Fruit fly (Drosophila melanogaster) whole organism, prepupa: Measurements from ENCODE around the gene CG5162.

Experiments used
- CG10669 ChIP-seq: fragments of 200-800 bp; sonication (Bioruptor generic); optimal IDR thresholded peaks from 3 replicates; lab custom pipeline; 2018; ENCODE audit warnings: missing biosample characterization, mild to moderate bottlenecking, missing genetic modification characterization, moderate library complexity
- CG11294 ChIP-seq: fragments of 200-800 bp; sonication (Bioruptor generic); IDR thresholded peaks from 2 replicates; pipeline ENCODE4 v1.3.6; 2022; ENCODE audit warnings: missing biosample characterization, missing genetic modification characterization
- CG11762 ChIP-seq: fragments of 200-800 bp; sonication (Bioruptor generic); optimal IDR thresholded peaks from 3 replicates; lab custom pipeline; 2016; ENCODE audit warnings: missing biosample characterization, missing genetic modification characterization; ENCODE audit not compliant: insufficient read depth
- CG1621 ChIP-seq: fragments of 200-800 bp; sonication (Bioruptor generic); optimal IDR thresholded peaks from 3 replicates; lab custom pipeline; 2018; ENCODE audit warnings: missing biosample characterization, mild to moderate bottlenecking, missing genetic modification characterization
- CG31627 ChIP-seq: fragments of 200-800 bp; sonication (Bioruptor generic); optimal IDR thresholded peaks from 3 replicates; lab custom pipeline; 2016; ENCODE audit warnings: missing biosample characterization, missing genetic modification characterization
- CG32006 ChIP-seq: fragments of 200-800 bp; sonication (Bioruptor generic); optimal IDR thresholded peaks from 3 replicates; lab custom pipeline; 2017; ENCODE audit warnings: missing biosample characterization, mild to moderate bottlenecking, missing genetic modification characterization
- CG34406 ChIP-seq: fragments of 200-800 bp; sonication (Bioruptor generic); optimal IDR thresholded peaks from 3 replicates; lab custom pipeline; 2016; ENCODE audit warnings: missing biosample characterization, missing genetic modification characterization
- CG3919 ChIP-seq: fragments of 200-800 bp; sonication (Bioruptor generic); optimal IDR thresholded peaks from 3 replicates; lab custom pipeline; 2016; ENCODE audit warnings: missing biosample characterization, missing genetic modification characterization
- CG4318 ChIP-seq: fragments of 200-800 bp; sonication (Bioruptor generic); optimal IDR thresholded peaks from 3 replicates; lab custom pipeline; 2017; ENCODE audit warnings: missing biosample characterization, mild to moderate bottlenecking, missing genetic modification characterization
- CG6163 ChIP-seq: fragments of 200-800 bp; sonication (Bioruptor generic); IDR thresholded peaks from 3 replicates; pipeline ENCODE4 v1.3.6; 2022; ENCODE audit warnings: missing biosample characterization, missing genetic modification characterization
- CG6276 ChIP-seq: fragments of 200-800 bp; sonication (Bioruptor generic); optimal IDR thresholded peaks from 2 replicates; lab custom pipeline; 2017; ENCODE audit warnings: missing biosample characterization, mild to moderate bottlenecking, missing genetic modification characterization
- CG6792 ChIP-seq: fragments of 200-800 bp; sonication (Bioruptor generic); optimal IDR thresholded peaks from 3 replicates; lab custom pipeline; 2016; ENCODE audit warnings: missing biosample characterization, missing genetic modification characterization
- CG6808 ChIP-seq: fragments of 200-800 bp; sonication (Bioruptor generic); optimal IDR thresholded peaks from 3 replicates; lab custom pipeline; 2017; ENCODE audit warnings: missing biosample characterization, missing genetic modification characterization, mild to moderate bottlenecking, moderate library complexity, missing genetic modification reagents
- CG6854 ChIP-seq: fragments of 200-800 bp; sonication (Bioruptor generic); optimal IDR thresholded peaks from 2 replicates; lab custom pipeline; 2017; ENCODE audit warnings: missing biosample characterization, mild to moderate bottlenecking, missing genetic modification characterization
- CG7368 ChIP-seq: fragments of 200-800 bp; sonication (Bioruptor generic); optimal IDR thresholded peaks from 3 replicates; lab custom pipeline; 2016; ENCODE audit warnings: missing biosample characterization, missing genetic modification characterization
- CG8119 ChIP-seq: fragments of 200-800 bp; sonication (Bioruptor generic); IDR thresholded peaks from 3 replicates; pipeline ENCODE4 v1.3.6; 2022; ENCODE audit warnings: missing biosample characterization, missing genetic modification characterization
- CG8319 ChIP-seq: fragments of 200-800 bp; sonication (Bioruptor generic); optimal IDR thresholded peaks from 3 replicates; lab custom pipeline; 2016; ENCODE audit warnings: missing biosample characterization, missing genetic modification characterization
- CG8632 ChIP-seq: fragments of 200-800 bp; sonication (Bioruptor generic); optimal IDR thresholded peaks from 3 replicates; lab custom pipeline; 2016; ENCODE audit warnings: missing biosample characterization, missing genetic modification characterization
- CG9139 ChIP-seq: fragments of 200-800 bp; sonication (Bioruptor generic); optimal IDR thresholded peaks from 3 replicates; lab custom pipeline; 2017; ENCODE audit warnings: missing biosample characterization, mild to moderate bottlenecking, missing genetic modification characterization
- Eip75B ChIP-seq: fragments of 200-800 bp; sonication (Bioruptor generic); optimal IDR thresholded peaks from 3 replicates; lab custom pipeline; 2016; ENCODE audit warnings: missing biosample characterization, missing genetic modification characterization
- Eip78C ChIP-seq: fragments of 200-800 bp; sonication (Bioruptor generic); peaks from one replicate; lab custom pipeline; 2016; ENCODE audit warnings: missing biosample characterization, missing genetic modification characterization
- Eip93F ChIP-seq: fragments of 200-800 bp; sonication (Bioruptor generic); optimal IDR thresholded peaks from 2 replicates; lab custom pipeline; 2016; ENCODE audit warnings: missing biosample characterization, mild to moderate bottlenecking, missing genetic modification characterization
- Ets21C ChIP-seq: fragments of 200-800 bp; sonication (Bioruptor generic); optimal IDR thresholded peaks from 3 replicates; lab custom pipeline; 2016; ENCODE audit warnings: missing biosample characterization, missing genetic modification characterization
- Hr38 ChIP-seq: sonication (Bioruptor generic); optimal IDR thresholded peaks from 2 replicates; lab custom pipeline; 2016; ENCODE audit warnings: missing biosample characterization, missing genetic modification characterization
- Hr39 ChIP-seq: fragments of 200-800 bp; sonication (Bioruptor generic); optimal IDR thresholded peaks from 2 replicates; lab custom pipeline; 2016; ENCODE audit warnings: missing biosample characterization, missing genetic modification characterization
- Hr4 ChIP-seq: fragments of 200-800 bp; sonication (Bioruptor generic); optimal IDR thresholded peaks from 3 replicates; lab custom pipeline; 2016; ENCODE audit warnings: missing biosample characterization, missing genetic modification characterization
- Met ChIP-seq: fragments of 200-800 bp; sonication (Bioruptor generic); optimal IDR thresholded peaks from 3 replicates; lab custom pipeline; 2016; ENCODE audit warnings: missing biosample characterization, missing genetic modification characterization
- Sox102F ChIP-seq: fragments of 200-800 bp; sonication (Bioruptor generic); optimal IDR thresholded peaks from 2 replicates; lab custom pipeline; 2016; ENCODE audit warnings: missing biosample characterization, mild to moderate bottlenecking, missing genetic modification characterization
- Sox14 ChIP-seq: fragments of 200-800 bp; sonication (Bioruptor generic); optimal IDR thresholded peaks from 3 replicates; lab custom pipeline; 2016; ENCODE audit warnings: missing biosample characterization, missing genetic modification characterization
- Sox15 ChIP-seq: fragments of 200-800 bp; sonication (Bioruptor generic); optimal IDR thresholded peaks from 3 replicates; lab custom pipeline; 2016; ENCODE audit warnings: missing biosample characterization, missing genetic modification characterization
- achi ChIP-seq: fragments of 200-800 bp; sonication (Bioruptor generic); optimal IDR thresholded peaks from 3 replicates; lab custom pipeline; 2016; ENCODE audit warnings: missing biosample characterization, missing genetic modification characterization
- acj6 ChIP-seq: fragments of 200-800 bp; sonication (Bioruptor generic); optimal IDR thresholded peaks from 3 replicates; lab custom pipeline; 2016; ENCODE audit warnings: missing biosample characterization, missing genetic modification characterization
- dac ChIP-seq: fragments of 200-800 bp; sonication (Bioruptor generic); optimal IDR thresholded peaks from 2 replicates; lab custom pipeline; 2017; ENCODE audit warnings: missing biosample characterization, mild to moderate bottlenecking, missing genetic modification characterization
- esn ChIP-seq: fragments of 200-800 bp; sonication (Bioruptor generic); optimal IDR thresholded peaks from 2 replicates; lab custom pipeline; 2016; ENCODE audit warnings: missing biosample characterization, mild to moderate bottlenecking, missing genetic modification characterization, moderate library complexity
- fd59A ChIP-seq: fragments of 200-800 bp; sonication (Bioruptor generic); optimal IDR thresholded peaks from 2 replicates; lab custom pipeline; 2017; ENCODE audit warnings: missing biosample characterization, mild to moderate bottlenecking, missing genetic modification characterization, missing genetic modification reagents
- fd85E ChIP-seq: fragments of 200-800 bp; sonication (Bioruptor generic); optimal IDR thresholded peaks from 3 replicates; lab custom pipeline; 2016; ENCODE audit warnings: missing biosample characterization, missing genetic modification characterization
- fkh ChIP-seq: fragments of 200-800 bp; sonication (Bioruptor generic); optimal IDR thresholded peaks from 3 replicates; lab custom pipeline; 2017; ENCODE audit warnings: missing biosample characterization, mild to moderate bottlenecking, missing genetic modification characterization, moderate library complexity
- lz ChIP-seq: fragments of 200-800 bp; sonication (Bioruptor generic); optimal IDR thresholded peaks from 3 replicates; lab custom pipeline; 2016; ENCODE audit warnings: missing biosample characterization, missing genetic modification characterization
- net ChIP-seq: fragments of 200-800 bp; sonication (Bioruptor generic); optimal IDR thresholded peaks from 3 replicates; lab custom pipeline; 2016; ENCODE audit warnings: missing biosample characterization, missing genetic modification characterization
- pdm3 ChIP-seq: fragments of 200-800 bp; sonication (Bioruptor generic); optimal IDR thresholded peaks from 3 replicates; lab custom pipeline; 2016; ENCODE audit warnings: missing biosample characterization, missing genetic modification characterization
- salr ChIP-seq, 2 experiments: fragments of 200-800 bp; sonication (Bioruptor generic); optimal IDR thresholded peaks; 3 replicates each; lab custom pipeline; 2016 to 2018; ENCODE audit warnings: missing biosample characterization in 2 of 2, missing genetic modification characterization in 2 of 2, mild to moderate bottlenecking in 1 of 2
- spab ChIP-seq: fragments of 200-800 bp; sonication (Bioruptor generic); optimal IDR thresholded peaks from 2 replicates; lab custom pipeline; 2017; ENCODE audit warnings: missing biosample characterization, mild to moderate bottlenecking, missing genetic modification characterization, missing genetic modification reagents
- ss ChIP-seq, 2 experiments: fragments of 200-800 bp; sonication (Bioruptor generic); optimal IDR thresholded peaks; 2 replicates in 1 of 2; 3 replicates in 1 of 2; lab custom pipeline; 2017 to 2018; ENCODE audit warnings: mild to moderate bottlenecking in 2 of 2, missing biosample characterization in 2 of 2, missing genetic modification characterization in 2 of 2, moderate library complexity in 1 of 2

Gene CG5162

DNA sequence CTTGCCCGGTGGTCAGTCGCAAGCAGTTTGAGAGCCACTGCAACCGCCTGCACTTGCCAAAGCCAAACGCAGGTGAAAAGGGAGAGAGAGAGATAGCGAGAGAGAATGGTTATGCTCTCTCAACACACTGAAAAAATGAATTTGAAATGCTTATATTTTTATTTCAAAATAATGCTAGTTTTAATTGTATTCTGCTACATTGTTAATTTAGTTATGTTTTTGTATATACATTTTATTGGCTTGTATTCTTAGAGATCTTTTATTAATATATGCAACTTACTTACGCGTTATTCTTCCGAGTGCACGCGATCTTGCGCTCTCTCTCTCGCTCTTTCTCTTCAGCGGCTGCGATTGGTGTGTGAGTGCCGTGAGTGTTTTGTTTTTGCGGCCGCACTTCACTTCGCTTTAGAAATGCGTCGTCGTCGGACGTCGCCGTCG lies 36.6 kb upstream of the CG5162 start (continued):
- TF ChIP-seq CG10669 (peak; percentile 97), esn (GFP tag; lab: Kevin White, UChicago) (peak; percentile 13), pdm3 (GFP tag; lab: Kevin White, UChicago) (peak; percentile 27), CG3919 (peak; percentile 98), CG7368 (GFP tag; lab: Kevin White, UChicago) (peak; percentile 98), Eip78C (GFP tag; lab: Kevin White, UChicago) (peak; percentile 100), CG8632 (GFP tag; lab: Kevin White, UChicago) (peak; percentile 6), CG6854 (GFP tag; lab: Kevin White, UChicago) (peak; percentile 97), CG4318 (GFP tag; lab: Kevin White, UChicago) (peak; percentile 38), Sox102F (GFP tag; lab: Kevin White, UChicago) (no peak), CG6276 (peak; percentile 97), fkh (GFP tag; lab: Kevin White, UChicago) (peak; percentile 69), Met (GFP tag; lab: Kevin White, UChicago) (peak; percentile 42), CG6808 (GFP tag; lab: Kevin White, UChicago) (peak; percentile 96), spab (peak; percentile 95), Eip75B (peak; percentile 98), CG6163 (GFP tag; lab: Robert Waterston, UW) (peak; percentile 99), Hr38 (GFP tag; lab: Kevin White, UChicago) (no peak), fd85E (GFP tag; lab: Kevin White, UChicago) (peak; percentile 92), CG1621 (peak; percentile 84), Ets21C (GFP tag; lab: Kevin White, UChicago) (no peak), CG8119 (GFP tag; lab: Robert Waterston, UW) (0 out of 3 replicates have a peak, but pooled peaks have one; percentile 15)

DNA sequence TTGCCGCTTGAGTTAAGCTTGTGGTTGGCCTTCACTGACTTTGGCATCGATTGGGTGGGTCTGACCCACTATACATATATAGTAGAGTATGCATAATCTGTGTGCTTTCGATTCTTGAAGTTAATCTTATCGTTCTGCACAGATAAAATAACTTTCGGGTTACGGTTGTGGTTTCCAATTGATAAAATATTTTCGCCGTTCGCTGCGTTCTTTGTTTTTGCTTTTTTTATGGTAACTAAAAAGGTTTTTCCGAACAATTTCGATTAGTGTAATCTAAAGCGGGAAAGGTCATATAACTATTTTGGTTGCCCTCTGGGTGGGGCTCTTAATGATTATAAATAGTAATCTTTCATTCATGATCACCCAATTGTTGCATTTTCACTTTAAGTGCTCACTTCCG lies 34.6 kb upstream of the CG5162 start:
- no peak for TF ChIP-seq CG3919
- no peak for TF ChIP-seq CG1621
- TF ChIP-seq CG8119 (GFP tag; lab: Robert Waterston, UW), result no peak

DNA sequence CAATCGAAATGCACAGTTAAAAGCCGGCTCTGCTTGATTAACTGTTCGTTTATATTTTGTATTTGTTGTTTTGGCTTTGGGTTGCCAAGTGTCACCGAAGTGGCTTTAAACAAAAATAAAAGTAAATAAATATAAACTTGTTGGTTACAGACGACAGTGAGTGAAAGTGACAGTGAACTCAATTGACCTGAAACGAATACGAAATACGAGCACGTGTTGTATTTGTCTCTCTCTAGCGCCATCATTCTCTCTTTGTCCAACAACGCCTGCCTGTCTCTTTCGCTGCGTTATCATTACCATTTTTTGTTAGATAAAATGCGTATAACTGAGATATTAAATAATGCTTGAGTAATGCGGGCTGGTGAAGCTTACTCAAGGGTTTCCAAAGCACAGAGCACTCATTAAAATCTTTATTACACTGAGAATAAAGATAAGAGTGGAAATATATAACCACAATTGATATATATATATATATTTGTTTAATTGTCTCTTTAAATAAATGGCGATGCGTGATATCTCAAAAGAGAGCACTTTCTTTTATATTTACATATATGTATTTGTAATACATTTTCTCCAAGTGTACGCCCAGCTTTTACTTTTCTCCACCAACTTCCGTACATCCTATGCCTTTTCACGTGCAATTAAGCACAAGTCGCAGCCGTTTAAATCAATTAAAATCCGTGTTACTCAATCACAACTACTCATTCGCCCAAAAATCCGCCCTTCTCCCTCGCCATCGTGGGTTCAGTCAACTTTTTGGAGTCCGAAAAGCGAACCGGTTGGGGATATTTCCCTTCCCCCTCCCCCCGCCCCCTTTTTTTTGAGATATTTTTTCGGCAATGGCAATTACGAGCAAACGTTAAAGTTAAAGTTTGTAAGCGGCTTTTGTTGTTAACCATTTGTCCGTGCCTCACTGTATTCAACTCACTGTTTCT lies 33.6 kb upstream of the CG5162 start:
- TF ChIP-seq CG11762 (GFP tag; lab: Kevin White, UChicago) (no peak), ss (GFP tag; optimal IDR thresholded peaks at IDR 0.05; lab: Kevin White, UChicago) (no peak), Eip78C (GFP tag; lab: Kevin White, UChicago) (peak; percentile 73), achi (peak; percentile 37), CG8319 (peak; percentile 13), CG32006 (GFP tag; lab: Kevin White, UChicago) (peak; percentile 53), CG34406 (peak; percentile 25), fkh (GFP tag; lab: Kevin White, UChicago) (no peak), CG9139 (GFP tag; lab: Kevin White, UChicago) (no peak), CG7368 (GFP tag; lab: Kevin White, UChicago) (no peak), net (peak; percentile 12), CG8119 (GFP tag; lab: Robert Waterston, UW) (peak; percentile 50; the same call in 2 of the 3 replicates), fd85E (GFP tag; lab: Kevin White, UChicago) (no peak), CG8632 (GFP tag; lab: Kevin White, UChicago) (peak; percentile 58), Hr4 (GFP tag; lab: Kevin White, UChicago) (peak; percentile 10), Ets21C (GFP tag; lab: Kevin White, UChicago) (no peak), CG3919 (peak; percentile 23), CG31627 (no peak), CG6792 (peak; percentile 37), CG6808 (GFP tag; lab: Kevin White, UChicago) (no peak), fd59A (GFP tag; lab: Kevin White, UChicago) (no peak), Eip93F (no peak), Met (GFP tag; lab: Kevin White, UChicago) (peak; percentile 30), Sox15 (GFP tag; lab: Kevin White, UChicago) (no peak), acj6 (peak; percentile 34), spab (no peak), salr (GFP tag; optimal IDR thresholded peaks at IDR 0.05; lab: Kevin White, UChicago) (no peak), CG6276 (no peak), Eip75B (no peak), lz (GFP tag; lab: Kevin White, UChicago) (no peak), CG10669 (no peak), dac (GFP tag; lab: Kevin White, UChicago) (no peak), Sox14 (GFP tag; lab: Kevin White, UChicago) (no peak), Hr39 (GFP tag; lab: Kevin White, UChicago) (no peak), Hr38 (GFP tag; lab: Kevin White, UChicago) (no peak), CG11294 (GFP tag; lab: Robert Waterston, UW) (no peak)
